Worm (Caenorhabditis elegans) whole organism, midembryonic: ENCODE data around the gene nhr-53.
"Not testable (repeated sequence)": the region's sequence is repeated elsewhere in the genome, so short reads cannot be mapped to it uniquely, and the experiment has no call there.

Experiments
- tab-1 ChIP-seq: fragments of 200-800 bp; sonication (Bioruptor generic); IDR thresholded peaks from 2 replicates; pipeline ENCODE4 v1.3.6; 2022; ENCODE audit warnings: missing genetic modification characterization, missing compliant biosample characterization
- ztf-23 ChIP-seq: fragments of 200-800 bp; sonication (Bioruptor generic); IDR thresholded peaks from 2 replicates; pipeline ENCODE4 v1.3.6; 2022; ENCODE audit warnings: missing genetic modification reagents, missing genetic modification characterization, missing compliant biosample characterization
- ztf-29 ChIP-seq: fragments of 200-800 bp; sonication (Bioruptor generic); IDR thresholded peaks from 2 replicates; pipeline ENCODE4 v1.3.6; 2022; ENCODE audit warnings: missing genetic modification reagents, missing genetic modification characterization, missing compliant biosample characterization

DNA sequence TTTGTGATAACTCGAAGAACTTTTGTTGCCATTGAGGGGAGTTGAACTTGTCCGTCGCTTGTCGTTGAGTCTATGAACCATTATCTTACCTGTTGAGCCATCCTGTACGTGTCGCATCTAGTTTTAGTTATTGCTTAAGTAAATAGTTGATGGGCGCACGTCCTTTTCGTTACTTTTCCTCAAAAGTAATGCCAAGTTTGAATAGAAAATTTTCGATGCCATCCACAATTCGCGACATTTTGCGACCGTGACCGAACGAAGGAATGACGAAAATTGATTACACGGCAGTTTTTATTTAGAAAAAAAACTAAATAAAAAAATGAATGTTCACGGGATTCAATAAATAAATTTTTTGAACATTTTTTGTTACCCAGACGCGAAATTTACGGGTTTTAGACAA, 34.0 kb downstream of the nhr-53 start, which contains the start of gene F53E4.1:
- not testable (repeated sequence) for TF ChIP-seq ztf-29, ztf-23, tab-1 (GFP tag; lab: Robert Waterston, UW)
